Worm (Caenorhabditis elegans) whole organism, young adult: ENCODE results near the gene C53A3.4.
A peak's percentile ranks its signal among the peaks of the same experiment; 100 is the strongest.

Experiments used
- B0336.3 ChIP-seq: fragments of 200-800 bp; sonication (Bioruptor generic); IDR thresholded peaks from 2 replicates; pipeline ENCODE4 v1.3.6; 2022; ENCODE audit warnings: missing genetic modification characterization, missing compliant biosample characterization
- C06A6.2 ChIP-seq: fragments of 200-800 bp; sonication (Bioruptor generic); conservative IDR thresholded peaks from 2 replicates; pipeline ENCODE4 v1.3.6; 2022; ENCODE audit warnings: missing genetic modification characterization, missing compliant biosample characterization
- K11D2.4 ChIP-seq: fragments of 200-800 bp; sonication (Bioruptor generic); IDR thresholded peaks from 2 replicates; pipeline ENCODE4 v1.3.6; 2022; ENCODE audit warnings: missing genetic modification reagents, missing genetic modification characterization, missing compliant biosample characterization
- T26A5.8 ChIP-seq: sonication (generic microtip); optimal IDR thresholded peaks from 2 replicates; lab custom pipeline; 2016; ENCODE audit warnings: missing genetic modification characterization, missing compliant biosample characterization
- Y53F4B.3 ChIP-seq: fragments of 200-800 bp; sonication (Bioruptor generic); IDR thresholded peaks from 2 replicates; pipeline ENCODE4 v1.3.6; 2022; ENCODE audit warnings: missing genetic modification reagents, missing genetic modification characterization, missing compliant biosample characterization
- Y56A3A.18 ChIP-seq: fragments of 200-800 bp; sonication (Bioruptor generic); IDR thresholded peaks from 2 replicates; pipeline ENCODE4 v1.3.6; 2022; ENCODE audit warnings: missing genetic modification reagents, missing genetic modification characterization, missing compliant biosample characterization
- Y95B8A.8 ChIP-seq: fragments of 200-800 bp; sonication (Bioruptor generic); IDR thresholded peaks from 2 replicates; pipeline ENCODE4 v1.3.6; 2022; ENCODE audit warnings: missing genetic modification reagents, missing genetic modification characterization, missing compliant biosample characterization
- ZK185.1 ChIP-seq: sonication (generic microtip); optimal IDR thresholded peaks from 2 replicates; lab custom pipeline; 2016; ENCODE audit warnings: mild to moderate bottlenecking, missing genetic modification characterization, missing compliant biosample characterization; ENCODE audit not compliant: poor library complexity, severe bottlenecking
- atf-7 ChIP-seq: sonication (generic microtip); optimal IDR thresholded peaks from 2 replicates; lab custom pipeline; 2017; ENCODE audit warnings: mild to moderate bottlenecking, missing genetic modification characterization, missing compliant biosample characterization
- attf-3 ChIP-seq: fragments of 200-800 bp; sonication (Bioruptor generic); conservative IDR thresholded peaks from 2 replicates; pipeline ENCODE4 v1.3.6; 2022; ENCODE audit warnings: missing genetic modification reagents, missing genetic modification characterization, missing compliant biosample characterization
- bed-2 ChIP-seq: fragments of 200-800 bp; sonication (Bioruptor generic); IDR thresholded peaks from 2 replicates; pipeline ENCODE4 v1.3.6; 2022; ENCODE audit warnings: missing genetic modification reagents, missing genetic modification characterization, missing compliant biosample characterization
- ccch-3 ChIP-seq: fragments of 200-800 bp; sonication (Bioruptor generic); optimal IDR thresholded peaks from 2 replicates; lab custom pipeline; 2018; ENCODE audit warnings: mild to moderate bottlenecking, missing genetic modification characterization, missing compliant biosample characterization
- cebp-2 ChIP-seq: fragments of 200-800 bp; sonication (Bioruptor generic); IDR thresholded peaks from 2 replicates; pipeline ENCODE4 v1.3.6; 2022; ENCODE audit warnings: missing genetic modification characterization, missing compliant biosample characterization
- ceh-100 ChIP-seq: fragments of 200-800 bp; sonication (Bioruptor generic); IDR thresholded peaks from 2 replicates; pipeline ENCODE4 v1.3.6; 2022; ENCODE audit warnings: missing genetic modification reagents, missing genetic modification characterization, missing compliant biosample characterization
- ceh-27 ChIP-seq: fragments of 200-800 bp; sonication (Bioruptor generic); optimal IDR thresholded peaks from 2 replicates; lab custom pipeline; 2018; ENCODE audit warnings: mild to moderate bottlenecking, missing genetic modification characterization, moderate library complexity, missing compliant biosample characterization
- ceh-58 ChIP-seq: fragments of 200-800 bp; sonication (Bioruptor generic); IDR thresholded peaks from 2 replicates; pipeline ENCODE4 v1.3.6; 2022; ENCODE audit warnings: missing genetic modification characterization, missing compliant biosample characterization
- ceh-79 ChIP-seq: sonication (generic microtip); optimal IDR thresholded peaks from 2 replicates; lab custom pipeline; 2017; ENCODE audit warnings: mild to moderate bottlenecking, missing genetic modification characterization, missing compliant biosample characterization
- ceh-91 ChIP-seq: fragments of 200-800 bp; sonication (Bioruptor generic); IDR thresholded peaks from 2 replicates; pipeline ENCODE4 v1.3.6; 2022; ENCODE audit warnings: missing genetic modification reagents, missing genetic modification characterization, missing compliant biosample characterization
- egl-18 ChIP-seq: fragments of 200-800 bp; sonication (Bioruptor generic); IDR thresholded peaks from 2 replicates; pipeline ENCODE4 v1.3.6; 2022; ENCODE audit warnings: missing genetic modification reagents, missing genetic modification characterization, missing compliant biosample characterization
- egrh-3 ChIP-seq: fragments of 200-800 bp; sonication (Bioruptor generic); IDR thresholded peaks from 2 replicates; pipeline ENCODE4 v1.3.6; 2022; ENCODE audit warnings: missing genetic modification reagents, missing genetic modification characterization, missing compliant biosample characterization
- ets-4 ChIP-seq: fragments of 200-800 bp; sonication (Bioruptor generic); optimal IDR thresholded peaks from 2 replicates; lab custom pipeline; 2018; ENCODE audit warnings: mild to moderate bottlenecking, missing genetic modification characterization, missing compliant biosample characterization
- fkh-3 ChIP-seq: sonication (generic microtip); optimal IDR thresholded peaks from 2 replicates; lab custom pipeline; 2016; ENCODE audit warnings: mild to moderate bottlenecking, missing genetic modification characterization, missing compliant biosample characterization
- him-1 ChIP-seq: sonication (generic microtip); optimal IDR thresholded peaks from 2 replicates; lab custom pipeline; 2016; ENCODE audit warnings: missing genotype, missing genetic modification reagents, missing genetic modification characterization, missing compliant biosample characterization
- hmg-1.2 ChIP-seq: fragments of 200-800 bp; sonication (Bioruptor generic); IDR thresholded peaks from 2 replicates; pipeline ENCODE4 v1.3.6; 2022; ENCODE audit warnings: missing genetic modification reagents, missing genetic modification characterization, missing compliant biosample characterization
- hrde-1 ChIP-seq: sonication (generic microtip); optimal IDR thresholded peaks from 2 replicates; lab custom pipeline; 2016; ENCODE audit warnings: missing genetic modification characterization, mild to moderate bottlenecking, missing compliant biosample characterization, moderate library complexity, missing genotype, missing genetic modification reagents, borderline replicate concordance
- lin-35 ChIP-seq, 3 experiments: fragments of 150-350 bp in 2 of 3; sonication (generic microtip) in 1 of 3; optimal IDR thresholded peaks; 2 replicates each; lab custom pipeline; 2014 to 2018; ENCODE audit warnings: missing biosample characterization in 3 of 3, missing genetic modification characterization in 3 of 3, missing genetic modification reagents in 3 of 3
- lin-40 ChIP-seq: sonication (generic microtip); optimal IDR thresholded peaks from 2 replicates; lab custom pipeline; 2016; ENCODE audit warnings: missing genetic modification characterization, mild to moderate bottlenecking, missing compliant biosample characterization, missing genotype, missing genetic modification reagents
- madf-10 ChIP-seq: sonication (generic microtip); optimal IDR thresholded peaks from 2 replicates; lab custom pipeline; 2016; ENCODE audit warnings: mild to moderate bottlenecking, missing genetic modification characterization, missing compliant biosample characterization
- madf-6 ChIP-seq: fragments of 200-800 bp; sonication (Bioruptor generic); IDR thresholded peaks from 2 replicates; pipeline ENCODE4 v1.3.6; 2022; ENCODE audit warnings: missing genetic modification reagents, missing genetic modification characterization, missing compliant biosample characterization
- mxl-1 ChIP-seq: sonication (generic microtip); optimal IDR thresholded peaks from 2 replicates; lab custom pipeline; 2016; ENCODE audit warnings: missing genetic modification characterization, missing compliant biosample characterization
- nhr-80 ChIP-seq: sonication (generic microtip); optimal IDR thresholded peaks from 2 replicates; lab custom pipeline; 2016; ENCODE audit warnings: missing genetic modification characterization, missing compliant biosample characterization
- nhr-90 ChIP-seq: sonication (generic microtip); optimal IDR thresholded peaks from 2 replicates; lab custom pipeline; 2016; ENCODE audit warnings: missing genotype, mild to moderate bottlenecking, missing genetic modification characterization, missing compliant biosample characterization
- somi-1 ChIP-seq: fragments of 200-800 bp; sonication (Bioruptor generic); optimal IDR thresholded peaks from 2 replicates; lab custom pipeline; 2018; ENCODE audit warnings: mild to moderate bottlenecking, missing genetic modification characterization, missing compliant biosample characterization
- unc-130 ChIP-seq: sonication (generic microtip); optimal IDR thresholded peaks from 2 replicates; lab custom pipeline; 2016; ENCODE audit warnings: missing genetic modification reagents, missing genetic modification characterization, missing compliant biosample characterization
- ztf-26 ChIP-seq: sonication (generic microtip); optimal IDR thresholded peaks from 2 replicates; lab custom pipeline; 2017; ENCODE audit warnings: missing genetic modification characterization, missing compliant biosample characterization

The C53A3.4 gene

DNA sequence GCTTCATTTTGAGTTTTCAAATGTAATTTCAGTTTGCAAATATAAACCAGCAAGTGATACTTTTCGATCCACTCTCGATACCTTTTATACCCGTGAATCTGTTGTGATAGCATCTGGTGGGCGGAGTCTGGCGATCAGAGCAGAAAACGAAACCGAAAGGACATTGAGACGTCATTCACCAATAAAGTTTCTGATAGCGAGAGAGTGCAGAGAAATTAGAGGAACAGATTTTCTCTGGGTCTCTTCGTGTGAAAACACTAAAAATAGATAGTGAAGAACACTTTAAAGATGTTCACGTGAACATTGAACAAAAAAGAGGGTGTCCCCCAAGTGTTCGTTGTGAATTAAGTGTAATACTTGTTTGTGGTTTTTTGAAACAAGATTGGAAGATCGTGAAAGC lies 5.1 kb upstream of the C53A3.4 start, which contains the start of gene pgph-3:
Gene pgph-3, minus strand, starts transcription at position 60 of the 400 bp plus-strand sequence.
- TF ChIP-seq lin-40: peak; percentile 81
- TF ChIP-seq nhr-90: no peak
- no peak for TF ChIP-seq mxl-1 (tag; lab: Kevin White, UChicago)
- peak; percentile 37; the same call in 1 of the 2 replicates for TF ChIP-seq C06A6.2 (GFP tag; lab: Robert Waterston, UW)
- TF ChIP-seq hrde-1 (tag; lab: Kevin White, UChicago): no peak
- no peak for TF ChIP-seq madf-6 (GFP tag; lab: Robert Waterston, UW)
- TF ChIP-seq lin-35 (GFP tag; optimal IDR thresholded peaks at IDR 0.05; lab: Kevin White, UChicago): peak in 1 of 3 experiments; percentile 13
- no peak for TF ChIP-seq him-1 (tag; lab: Kevin White, UChicago)
- peak; percentile 57 for TF ChIP-seq ztf-26
- TF ChIP-seq ceh-91 (GFP tag; lab: Robert Waterston, UW): no peak
- no peak for TF ChIP-seq unc-130 (GFP tag; lab: Kevin White, UChicago)
- peak; percentile 28 for TF ChIP-seq ets-4 (GFP tag; lab: Kevin White, UChicago)
- peak; percentile 55 for TF ChIP-seq atf-7
- no peak for TF ChIP-seq egrh-3
- peak; percentile 38 for TF ChIP-seq ceh-27 (GFP tag; lab: Kevin White, UChicago)
- peak; percentile 78 for TF ChIP-seq nhr-80 (tag; lab: Kevin White, UChicago)
- no peak for TF ChIP-seq cebp-2
- TF ChIP-seq madf-10 (tag; lab: Kevin White, UChicago): no peak
- peak; percentile 68; the same call in 1 of the 2 replicates for TF ChIP-seq hmg-1.2
- no peak for TF ChIP-seq egl-18 (GFP tag; lab: Robert Waterston, UW)
- TF ChIP-seq fkh-3 (tag; lab: Kevin White, UChicago): no peak
- TF ChIP-seq Y56A3A.18 (GFP tag; lab: Robert Waterston, UW): 0 out of 2 replicates have a peak, but pooled peaks have one; percentile 39
- no peak for TF ChIP-seq ccch-3
- no peak for TF ChIP-seq ceh-58
- TF ChIP-seq B0336.3: no peak
- no peak for TF ChIP-seq attf-3 (GFP tag; lab: Robert Waterston, UW)
- no peak for TF ChIP-seq Y53F4B.3
- peak; percentile 40 for TF ChIP-seq somi-1 (GFP tag; lab: Kevin White, UChicago)
- peak; percentile 8 for TF ChIP-seq ZK185.1 (tag; lab: Kevin White, UChicago)
- no peak for TF ChIP-seq ceh-79 (tag; lab: Kevin White, UChicago)

DNA sequence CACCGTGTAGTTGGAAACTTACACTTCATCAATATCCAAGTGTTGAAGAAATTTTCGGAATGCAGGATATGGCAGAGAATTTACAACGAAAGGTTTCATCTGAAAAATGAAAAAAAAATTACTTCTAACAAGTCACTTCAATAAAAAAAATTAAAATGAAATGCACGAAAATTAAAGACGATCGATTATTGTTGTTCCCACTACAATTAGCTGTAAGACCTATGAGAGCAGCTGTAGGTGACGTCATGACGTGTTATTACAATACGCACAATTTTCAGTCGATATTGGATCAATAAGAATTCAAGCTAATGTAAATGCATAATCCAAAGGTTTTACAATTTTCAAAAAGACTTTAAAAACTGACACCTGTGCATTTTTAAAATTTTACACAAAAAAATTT lies 1.5 kb upstream of the C53A3.4 start, which contains the start of gene C53A3.1:
Gene C53A3.1, minus strand, starts transcription at position 101 of the 400 bp plus-strand sequence.
- TF ChIP-seq Y53F4B.3 (no peak), Y95B8A.8 (GFP tag; lab: Robert Waterston, UW) (no peak), ceh-100 (GFP tag; lab: Robert Waterston, UW) (no peak), bed-2 (GFP tag; lab: Robert Waterston, UW) (no peak), K11D2.4 (GFP tag; lab: Robert Waterston, UW) (no peak), fkh-3 (tag; lab: Kevin White, UChicago) (no peak), T26A5.8 (tag; lab: Kevin White, UChicago) (no peak), lin-35 (GFP tag; optimal IDR thresholded peaks at IDR 0.05; lab: Kevin White, UChicago) (no peak)

DNA sequence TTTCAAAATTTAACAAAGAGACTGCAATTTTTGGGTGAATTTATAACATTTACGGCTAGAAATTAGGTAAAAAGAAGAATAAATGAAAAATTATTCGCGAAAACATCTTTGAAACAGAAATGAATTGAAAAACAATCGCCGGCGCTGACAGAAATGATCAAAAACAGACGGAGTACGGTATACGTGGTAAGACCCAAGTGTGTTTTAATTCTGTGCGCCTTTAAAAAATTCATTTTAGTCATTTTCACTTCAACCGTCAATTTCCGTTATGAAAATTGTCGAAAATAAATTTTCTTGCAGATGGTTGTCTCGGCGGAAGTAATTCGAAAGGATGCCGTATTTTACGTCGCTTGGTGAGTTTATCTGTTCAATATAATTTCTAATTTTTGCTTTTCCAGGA lies 2.5 kb downstream of the C53A3.4 start, which contains the start of gene C53A3.3:
Gene C53A3.3, plus strand, starts transcription at position 301 of the 400 bp plus-strand sequence.
- TF ChIP-seq lin-35 (GFP tag; optimal IDR thresholded peaks at IDR 0.05; lab: Kevin White, UChicago): no peak
